Worm (Caenorhabditis elegans) whole organism, L2 larva: Measurements from ENCODE around the gene T09D3.9.

ENCODE experiments used
- C34F6.9 ChIP-seq: fragments of 150-350 bp; optimal IDR thresholded peaks from 2 replicates; lab custom pipeline; 2014; ENCODE audit warnings: missing biosample characterization, missing genetic modification characterization
- R02D3.7 ChIP-seq: fragments of 150-350 bp; optimal IDR thresholded peaks from 2 replicates; lab custom pipeline; 2014; ENCODE audit warnings: missing biosample characterization, missing genetic modification characterization
- Y55F3AM.14 ChIP-seq: fragments of 200-800 bp; sonication (Bioruptor generic); optimal IDR thresholded peaks from 2 replicates; lab custom pipeline; 2018; ENCODE audit warnings: mild to moderate bottlenecking, missing genetic modification characterization, missing compliant biosample characterization
- alr-1 ChIP-seq: fragments of 150-350 bp; optimal IDR thresholded peaks from 2 replicates; lab custom pipeline; 2014; ENCODE audit warnings: missing biosample characterization, missing genetic modification characterization
- aly-2 ChIP-seq: fragments of 150-350 bp; optimal IDR thresholded peaks from 2 replicates; lab custom pipeline; 2014; ENCODE audit warnings: missing biosample characterization, missing genetic modification characterization
- blmp-1 ChIP-seq: sonication (generic microtip); optimal IDR thresholded peaks from 2 replicates; lab custom pipeline; 2017; ENCODE audit warnings: missing genetic modification characterization, mild to moderate bottlenecking, missing compliant biosample characterization, antibody characterized with exemption, moderate library complexity; ENCODE audit not compliant: insufficient read depth
- ceh-82 ChIP-seq: fragments of 150-350 bp; optimal IDR thresholded peaks from 2 replicates; lab custom pipeline; 2014; ENCODE audit warnings: missing biosample characterization, missing genetic modification characterization
- crh-2 ChIP-seq: sonication (generic microtip); optimal IDR thresholded peaks from 2 replicates; lab custom pipeline; 2017; ENCODE audit warnings: missing biosample characterization, missing genetic modification characterization
- egl-27 ChIP-seq: sonication (generic microtip); optimal IDR thresholded peaks from 3 replicates; lab custom pipeline; 2017; ENCODE audit warnings: missing biosample characterization, missing genetic modification reagents, missing genetic modification characterization
- elt-3 ChIP-seq: sonication (generic microtip); optimal IDR thresholded peaks from 2 replicates; lab custom pipeline; 2017; ENCODE audit warnings: missing biosample characterization, missing genetic modification characterization
- fos-1 ChIP-seq: fragments of 150-350 bp; optimal IDR thresholded peaks from 2 replicates; lab custom pipeline; 2014; ENCODE audit warnings: missing biosample characterization, missing genetic modification characterization
- lin-13 ChIP-seq: fragments of 150-350 bp; optimal IDR thresholded peaks from 2 replicates; lab custom pipeline; 2014; ENCODE audit warnings: missing biosample characterization, missing genetic modification reagents, missing genetic modification characterization
- lsy-2 ChIP-seq, 2 experiments: fragments of 150-350 bp in 1 of 2; sonication (generic microtip) in 1 of 2; optimal IDR thresholded peaks; 2 replicates each; lab custom pipeline; 2014 to 2017; ENCODE audit warnings: missing biosample characterization in 2 of 2, missing genetic modification characterization in 2 of 2
- mbf-1 ChIP-seq: sonication (generic microtip); optimal IDR thresholded peaks from 2 replicates; lab custom pipeline; 2017; ENCODE audit warnings: missing biosample characterization, missing genetic modification characterization
- mdl-1 ChIP-seq, 2 experiments: fragments of 150-350 bp in 1 of 2; sonication (generic microtip) in 1 of 2; optimal IDR thresholded peaks; 2 replicates each; lab custom pipeline; 2017; ENCODE audit warnings: missing biosample characterization in 2 of 2, missing genetic modification characterization in 2 of 2
- nhr-10 ChIP-seq: sonication (generic microtip); optimal IDR thresholded peaks from 2 replicates; lab custom pipeline; 2017; ENCODE audit warnings: missing biosample characterization, missing genetic modification characterization
- nhr-11 ChIP-seq: fragments of 150-350 bp; optimal IDR thresholded peaks from 2 replicates; lab custom pipeline; 2014; ENCODE audit warnings: missing biosample characterization, missing genetic modification characterization
- nhr-12 ChIP-seq: fragments of 150-350 bp; optimal IDR thresholded peaks from 2 replicates; lab custom pipeline; 2014; ENCODE audit warnings: missing biosample characterization, missing genetic modification characterization
- nhr-129 ChIP-seq: fragments of 150-350 bp; optimal IDR thresholded peaks from 2 replicates; lab custom pipeline; 2014; ENCODE audit warnings: missing biosample characterization, missing genetic modification characterization
- nhr-23 ChIP-seq: fragments of 150-350 bp; optimal IDR thresholded peaks from 2 replicates; lab custom pipeline; 2014; ENCODE audit warnings: missing biosample characterization, missing genetic modification reagents, missing genetic modification characterization
- nhr-237 ChIP-seq: fragments of 150-350 bp; optimal IDR thresholded peaks from 2 replicates; lab custom pipeline; 2014; ENCODE audit warnings: missing biosample characterization, missing genetic modification characterization
- nhr-25 ChIP-seq: fragments of 150-350 bp; sonication (generic microtip); optimal IDR thresholded peaks from 3 replicates; lab custom pipeline; 2014; ENCODE audit warnings: missing biosample characterization, missing genetic modification characterization
- nhr-6 ChIP-seq: fragments of 150-350 bp; optimal IDR thresholded peaks from 2 replicates; lab custom pipeline; 2014; ENCODE audit warnings: missing biosample characterization, missing genetic modification characterization
- peb-1 ChIP-seq: fragments of 150-350 bp; optimal IDR thresholded peaks from 2 replicates; lab custom pipeline; 2014; ENCODE audit warnings: missing biosample characterization, missing genetic modification characterization
- sem-4 ChIP-seq: fragments of 150-350 bp; optimal IDR thresholded peaks from 2 replicates; lab custom pipeline; 2014; ENCODE audit warnings: missing biosample characterization, missing genetic modification reagents, missing genetic modification characterization
- skn-1 ChIP-seq: sonication (generic microtip); optimal IDR thresholded peaks from 2 replicates; lab custom pipeline; 2017; ENCODE audit warnings: missing biosample characterization, missing genetic modification characterization
- sma-3 ChIP-seq: sonication (generic microtip); optimal IDR thresholded peaks from 2 replicates; lab custom pipeline; 2016; ENCODE audit warnings: missing genetic modification reagents, missing genetic modification characterization, missing compliant biosample characterization
- sma-9 ChIP-seq, 2 experiments: fragments of 150-350 bp in 1 of 2; sonication (generic microtip) in 1 of 2; optimal IDR thresholded peaks; 2 replicates each; lab custom pipeline; 2014 to 2016; ENCODE audit warnings: missing genetic modification characterization in 2 of 2, mild to moderate bottlenecking in 1 of 2, missing biosample characterization in 1 of 2, missing compliant biosample characterization in 1 of 2, missing genetic modification reagents in 1 of 2, moderate library complexity in 1 of 2
- snpc-4 ChIP-seq: fragments of 150-350 bp; optimal IDR thresholded peaks from 2 replicates; lab custom pipeline; 2014; ENCODE audit warnings: missing biosample characterization, missing genetic modification characterization
- unc-55 ChIP-seq: fragments of 150-350 bp; sonication (generic microtip); optimal IDR thresholded peaks from 3 replicates; lab custom pipeline; 2014; ENCODE audit warnings: missing biosample characterization, missing genetic modification reagents, missing genetic modification characterization
- unc-62 ChIP-seq: fragments of 150-350 bp; optimal IDR thresholded peaks from 2 replicates; lab custom pipeline; 2014; ENCODE audit warnings: missing biosample characterization, missing genetic modification reagents, missing genetic modification characterization
- ztf-1 ChIP-seq: fragments of 200-800 bp; sonication (Bioruptor generic); conservative IDR thresholded peaks from 2 replicates; pipeline ENCODE4 v1.3.6; 2022; ENCODE audit warnings: missing genetic modification characterization, missing compliant biosample characterization
- ztf-4 ChIP-seq: fragments of 150-350 bp; optimal IDR thresholded peaks from 2 replicates; lab custom pipeline; 2014; ENCODE audit warnings: missing biosample characterization, missing genetic modification characterization

The T09D3.9 gene

ce11 chrV:5410679-5411078 is 42.0 kb upstream of the T09D3.9 start, which contains the start of gene F08F3.4 (continued):
- TF ChIP-seq nhr-11 (tag; lab: Kevin White, UChicago): no peak
- no peak for TF ChIP-seq alr-1 (tag; lab: Kevin White, UChicago)
- no peak for TF ChIP-seq nhr-10 (tag; lab: Kevin White, UChicago)

ce11 chrV:5408921-5409320 is 40.2 kb upstream of the T09D3.9 start:
- TF ChIP-seq snpc-4 (tag; lab: Kevin White, UChicago) (no peak), fos-1 (tag; lab: Kevin White, UChicago) (no peak), blmp-1 (tag; lab: Kevin White, UChicago) (no peak), Y55F3AM.14 (GFP tag; lab: Kevin White, UChicago) (peak; percentile 94), unc-62 (peak; percentile 56), lsy-2 (tag; optimal IDR thresholded peaks at IDR 0.05; lab: Kevin White, UChicago) (peak in 1 of 2 experiments; percentile 15), lin-13 (no peak)

- TF ChIP-seq nhr-23 (tag; lab: Kevin White, UChicago): no peak
- no peak for TF ChIP-seq C34F6.9 (tag; lab: Kevin White, UChicago)
- TF ChIP-seq nhr-6 (tag; lab: Kevin White, UChicago): no peak
- TF ChIP-seq peb-1 (tag; lab: Kevin White, UChicago): no peak
- no peak for TF ChIP-seq nhr-237 (tag; lab: Kevin White, UChicago)
- no peak for TF ChIP-seq elt-3 (tag; lab: Kevin White, UChicago)
- TF ChIP-seq alr-1 (tag; lab: Kevin White, UChicago): no peak
- no peak for TF ChIP-seq nhr-10 (tag; lab: Kevin White, UChicago)
- TF ChIP-seq ztf-4: no peak
- no peak for TF ChIP-seq mbf-1 (tag; lab: Kevin White, UChicago)
- no peak for TF ChIP-seq sem-4 (tag; lab: Kevin White, UChicago)
- TF ChIP-seq skn-1 (tag; lab: Kevin White, UChicago): no peak
- TF ChIP-seq lin-13: no peak
- no peak for TF ChIP-seq fos-1 (tag; lab: Kevin White, UChicago)
- no peak for TF ChIP-seq sma-3 (GFP tag; lab: Kevin White, UChicago)
- TF ChIP-seq nhr-12 (tag; lab: Kevin White, UChicago): no peak
- no peak for TF ChIP-seq unc-55 (GFP tag; lab: Kevin White, UChicago)
- no peak for TF ChIP-seq aly-2
- TF ChIP-seq, all 48 proteins: peak for 0
These were observed 39.5 kb upstream of the T09D3.9 start, which contains the start of gene C25A6.1 for ce11 chrV:5408223-5408622. Gene C25A6.1, plus strand, starts transcription at chrV:5408523.

ce11 chrV:5405053-5405452 is 36.4 kb upstream of the T09D3.9 start, which contains the start of gene dmsr-7:
Gene dmsr-7, plus strand, starts transcription at chrV:5405353.
- TF ChIP-seq snpc-4 (tag; lab: Kevin White, UChicago): no peak
- TF ChIP-seq ztf-4: no peak
- TF ChIP-seq unc-62: no peak
- TF ChIP-seq Y55F3AM.14 (GFP tag; lab: Kevin White, UChicago): no peak
- no peak for TF ChIP-seq nhr-129 (tag; lab: Kevin White, UChicago)
- no peak for TF ChIP-seq mdl-1 (tag; optimal IDR thresholded peaks at IDR 0.05; lab: Kevin White, UChicago)
- TF ChIP-seq egl-27 (tag; lab: Kevin White, UChicago): no peak
- no peak for TF ChIP-seq nhr-25
- TF ChIP-seq sma-9 (GFP tag; optimal IDR thresholded peaks at IDR 0.05; lab: Kevin White, UChicago): no peak
- no peak for TF ChIP-seq sma-9 (tag; optimal IDR thresholded peaks at IDR 0.05; lab: Kevin White, UChicago)
- TF ChIP-seq ztf-1 (GFP tag; lab: Robert Waterston, UW): no peak
- TF ChIP-seq nhr-237 (tag; lab: Kevin White, UChicago): no peak
- TF ChIP-seq lsy-2 (tag; optimal IDR thresholded peaks at IDR 0.05; lab: Kevin White, UChicago): no peak
- no peak for TF ChIP-seq aly-2
- TF ChIP-seq unc-55 (GFP tag; lab: Kevin White, UChicago): no peak
- TF ChIP-seq ceh-82: no peak
- TF ChIP-seq nhr-6 (tag; lab: Kevin White, UChicago): no peak
- no peak for TF ChIP-seq sma-3 (GFP tag; lab: Kevin White, UChicago)
- TF ChIP-seq crh-2 (tag; lab: Kevin White, UChicago): no peak

- no peak for TF ChIP-seq R02D3.7 (tag; lab: Kevin White, UChicago)
- TF ChIP-seq Y55F3AM.14 (GFP tag; lab: Kevin White, UChicago): peak; percentile 77
- TF ChIP-seq, all 48 proteins: peak for 1
These were observed 35.2 kb upstream of the T09D3.9 start for ce11 chrV:5403938-5404337.
